Fruit fly (Drosophila melanogaster) whole organism, adult: ENCODE data around the gene CG7702.

Source experiments
- CG11617 ChIP-seq: fragments of 200-800 bp; sonication (Bioruptor generic); optimal IDR thresholded peaks from 2 replicates; lab custom pipeline; 2017; ENCODE audit warnings: mild to moderate bottlenecking, missing biosample characterization, missing genetic modification reagents, missing genetic modification characterization
- CG12768 ChIP-seq: fragments of 200-800 bp; sonication (Bioruptor generic); optimal IDR thresholded peaks from 2 replicates; lab custom pipeline; 2017; ENCODE audit warnings: missing biosample characterization, missing genetic modification characterization, mild to moderate bottlenecking, moderate library complexity, missing genetic modification reagents
- CG14711 ChIP-seq: fragments of 200-800 bp; sonication (Bioruptor generic); optimal IDR thresholded peaks from 2 replicates; lab custom pipeline; 2018; ENCODE audit warnings: missing biosample characterization, mild to moderate bottlenecking, missing genetic modification characterization, moderate library complexity
- CG1620 ChIP-seq: fragments of 200-800 bp; sonication (Bioruptor generic); optimal IDR thresholded peaks from 2 replicates; lab custom pipeline; 2016; ENCODE audit warnings: missing biosample characterization, missing genetic modification characterization
- CG33017 ChIP-seq: fragments of 200-800 bp; sonication (Bioruptor generic); optimal IDR thresholded peaks from 2 replicates; lab custom pipeline; 2018; ENCODE audit warnings: missing biosample characterization, mild to moderate bottlenecking, missing genetic modification characterization, moderate library complexity
- CG5204 ChIP-seq: fragments of 200-800 bp; sonication (Bioruptor generic); optimal IDR thresholded peaks from 2 replicates; lab custom pipeline; 2016; ENCODE audit warnings: missing biosample characterization, missing genetic modification characterization
- CG7045 ChIP-seq: fragments of 200-800 bp; sonication (Bioruptor generic); optimal IDR thresholded peaks from 2 replicates; lab custom pipeline; 2017; ENCODE audit warnings: missing biosample characterization, mild to moderate bottlenecking, missing genetic modification characterization
- CG7101 ChIP-seq: fragments of 200-800 bp; sonication (Bioruptor generic); optimal IDR thresholded peaks from 2 replicates; lab custom pipeline; 2018; ENCODE audit warnings: missing biosample characterization, mild to moderate bottlenecking, missing genetic modification characterization, moderate library complexity
- Clk ChIP-seq: fragments of 200-800 bp; sonication (Bioruptor generic); optimal IDR thresholded peaks from 2 replicates; lab custom pipeline; 2017; ENCODE audit warnings: missing biosample characterization, missing genetic modification characterization
- Crg-1 ChIP-seq: fragments of 200-800 bp; sonication (Bioruptor generic); optimal IDR thresholded peaks from 2 replicates; lab custom pipeline; 2016; ENCODE audit warnings: missing biosample characterization, missing genetic modification characterization
- Hr96 ChIP-seq: fragments of 200-800 bp; sonication (Bioruptor generic); optimal IDR thresholded peaks from 2 replicates; lab custom pipeline; 2016; ENCODE audit warnings: missing biosample characterization, missing genetic modification characterization
- Mnt ChIP-seq: fragments of 200-800 bp; sonication (Bioruptor generic); optimal IDR thresholded peaks from 2 replicates; lab custom pipeline; 2016; ENCODE audit warnings: missing biosample characterization, mild to moderate bottlenecking, missing genetic modification characterization
- bab1 ChIP-seq: fragments of 200-800 bp; sonication (Bioruptor generic); optimal IDR thresholded peaks from 3 replicates; lab custom pipeline; 2019; ENCODE audit warnings: missing biosample characterization, mild to moderate bottlenecking, missing genetic modification characterization, moderate library complexity
- cic ChIP-seq: fragments of 200-800 bp; sonication (Bioruptor generic); optimal IDR thresholded peaks from 2 replicates; lab custom pipeline; 2017; ENCODE audit warnings: missing biosample characterization, mild to moderate bottlenecking, missing genetic modification characterization, moderate library complexity
- cnc ChIP-seq, 2 experiments: fragments of >200 bp; optimal IDR thresholded peaks; 2 replicates each; lab custom pipeline; 2017
- kay ChIP-seq: fragments of 200-800 bp; sonication (Bioruptor generic); peaks from one replicate; lab custom pipeline; 2016; ENCODE audit warnings: missing biosample characterization, missing genetic modification characterization, borderline replicate concordance
- ovo ChIP-seq: fragments of 200-800 bp; sonication (Bioruptor generic); optimal IDR thresholded peaks from 2 replicates; lab custom pipeline; 2016; ENCODE audit warnings: missing biosample characterization, missing genetic modification characterization
- pad ChIP-seq: fragments of 200-800 bp; sonication (Bioruptor generic); optimal IDR thresholded peaks from 3 replicates; lab custom pipeline; 2017; ENCODE audit warnings: missing biosample characterization, missing genetic modification characterization, mild to moderate bottlenecking, moderate library complexity, missing genetic modification reagents
- tj ChIP-seq: fragments of 200-800 bp; sonication (Bioruptor generic); optimal IDR thresholded peaks from 3 replicates; lab custom pipeline; 2017; ENCODE audit warnings: missing biosample characterization, mild to moderate bottlenecking, missing genetic modification characterization, moderate library complexity
- toe ChIP-seq: fragments of 200-800 bp; sonication (Bioruptor generic); optimal IDR thresholded peaks from 2 replicates; lab custom pipeline; 2016; ENCODE audit warnings: missing biosample characterization, missing genetic modification characterization

CG7702 gene

DNA sequence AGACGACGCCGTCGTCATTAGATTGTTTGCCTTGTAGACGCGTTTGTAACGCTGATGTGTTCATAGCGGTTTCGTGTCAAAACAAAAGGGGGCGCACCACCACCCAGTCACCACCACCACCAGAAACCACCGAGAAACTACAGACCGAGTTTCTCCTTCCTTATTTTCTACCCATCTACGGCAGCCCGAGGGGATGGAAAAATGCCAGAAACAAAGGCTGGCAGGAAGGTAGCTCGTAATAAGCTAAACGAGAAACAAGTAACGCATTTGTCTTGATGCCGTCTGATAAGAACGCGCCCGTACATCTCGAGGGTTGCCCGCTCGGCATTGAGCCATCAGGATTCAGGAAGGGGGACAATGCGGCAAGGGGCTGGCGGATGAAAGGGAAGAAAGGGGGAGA, 38.3 kb downstream of the CG7702 start:
- no peak for TF ChIP-seq cic (GFP tag; lab: Kevin White, UChicago)
- TF ChIP-seq CG1620 (GFP tag; lab: Kevin White, UChicago) = no peak
- no peak for TF ChIP-seq CG14711 (tag; lab: Kevin White, UChicago)
- no peak for TF ChIP-seq tj (GFP tag; lab: Kevin White, UChicago)
- no peak for TF ChIP-seq Crg-1 (GFP tag; lab: Kevin White, UChicago)
- TF ChIP-seq CG5204 (GFP tag; lab: Kevin White, UChicago) = no peak
- no peak for TF ChIP-seq Hr96 (GFP tag; lab: Kevin White, UChicago)

DNA sequence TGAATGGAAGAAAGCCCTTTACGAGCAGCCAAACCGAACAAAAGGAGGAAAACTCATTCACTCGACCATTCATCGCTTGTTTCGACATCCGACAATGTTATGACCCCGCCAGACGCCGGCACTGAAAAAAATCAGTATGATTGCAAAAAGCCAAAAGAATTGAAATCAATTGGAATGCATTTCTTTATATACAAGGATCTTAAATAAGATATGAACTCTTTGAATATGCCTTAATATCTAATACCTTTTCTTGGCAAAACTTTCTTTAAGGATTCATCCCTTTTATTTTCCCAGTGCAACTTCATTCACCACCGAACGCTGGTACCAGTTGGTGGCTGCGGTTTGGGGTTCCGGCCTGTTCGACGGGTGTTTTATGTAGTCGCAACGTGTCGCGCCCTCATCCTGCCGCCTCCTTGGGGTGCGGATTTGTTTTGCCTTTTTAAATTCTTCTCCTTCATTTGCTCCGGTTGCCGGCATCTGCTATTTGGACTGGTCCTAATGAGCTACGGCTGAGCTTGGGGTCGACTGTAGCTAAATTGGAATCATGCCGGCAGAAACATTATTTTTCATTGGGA, 50.7 kb downstream of the CG7702 start:
- TF ChIP-seq Hr96 (GFP tag; lab: Kevin White, UChicago) (peak; percentile 37), Clk (GFP tag; lab: Kevin White, UChicago) (no peak), CG7101 (tag; lab: Kevin White, UChicago) (peak; percentile 10), CG7045 (GFP tag; lab: Kevin White, UChicago) (peak; percentile 26), cnc (optimal IDR thresholded peaks at IDR 0.05; lab: Kevin White, UChicago) (no peak), pad (GFP tag; lab: Kevin White, UChicago) (no peak), CG5204 (GFP tag; lab: Kevin White, UChicago) (peak; percentile 29), CG33017 (tag; lab: Kevin White, UChicago) (peak; percentile 36), toe (GFP tag; lab: Kevin White, UChicago) (peak; percentile 2), CG12768 (GFP tag; lab: Kevin White, UChicago) (peak; percentile 17), cic (GFP tag; lab: Kevin White, UChicago) (no peak)

DNA sequence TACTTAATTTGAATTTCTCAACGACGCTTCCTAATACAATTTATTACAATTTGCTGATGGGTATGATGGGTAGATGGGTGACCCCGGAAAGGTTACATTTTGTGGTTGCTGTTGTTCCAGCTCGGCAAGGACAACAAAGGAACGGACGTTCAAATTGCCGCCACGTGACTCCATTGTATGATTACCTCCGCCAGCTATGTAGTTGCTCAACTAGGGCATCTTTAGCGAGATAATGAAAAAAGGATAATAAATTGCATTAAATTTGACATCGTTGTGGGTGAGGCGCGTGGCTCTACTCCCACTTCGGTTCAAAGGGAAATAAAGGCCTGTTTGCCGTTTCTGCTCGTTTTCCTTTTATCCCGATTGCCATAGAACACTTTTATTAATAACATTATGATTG, 52.2 kb downstream of the CG7702 start:
- TF ChIP-seq CG12768 (GFP tag; lab: Kevin White, UChicago) = no peak
- TF ChIP-seq bab1 (GFP tag; lab: Kevin White, UChicago) = no peak
- TF ChIP-seq tj (GFP tag; lab: Kevin White, UChicago) = no peak
- no peak for TF ChIP-seq Crg-1 (GFP tag; lab: Kevin White, UChicago)
- TF ChIP-seq Clk (GFP tag; lab: Kevin White, UChicago) = no peak
- no peak for TF ChIP-seq ovo
- TF ChIP-seq cic (GFP tag; lab: Kevin White, UChicago) = no peak
- no peak for TF ChIP-seq pad (GFP tag; lab: Kevin White, UChicago)
- TF ChIP-seq Hr96 (GFP tag; lab: Kevin White, UChicago) = no peak
- TF ChIP-seq cnc (optimal IDR thresholded peaks at IDR 0.05; lab: Kevin White, UChicago) = no peak

DNA sequence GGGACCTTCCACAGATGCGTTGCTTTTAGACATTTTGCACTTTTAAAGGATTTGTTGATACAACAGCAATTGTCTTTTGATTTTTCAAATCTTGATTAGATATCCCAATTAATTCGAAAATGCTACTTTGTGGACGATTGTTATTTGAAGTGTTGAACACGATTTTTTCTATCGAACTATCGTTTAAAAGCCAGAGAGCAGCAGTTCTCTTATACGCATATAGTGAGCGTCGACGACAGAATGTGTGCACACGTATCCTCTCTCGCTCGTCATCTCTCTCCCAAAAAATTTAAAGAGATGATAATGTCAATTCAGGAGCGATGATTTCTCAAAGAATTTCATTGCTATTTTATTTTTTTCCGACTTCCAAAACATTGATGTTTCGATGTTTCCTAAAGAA, 53.3 kb downstream of the CG7702 start, which contains the start of gene CG34283:
Gene CG34283 (minus strand): TSS at position 101 of the 400 bp plus-strand sequence.
- TF ChIP-seq CG5204 (GFP tag; lab: Kevin White, UChicago) (no peak), Hr96 (GFP tag; lab: Kevin White, UChicago) (no peak), kay (GFP tag; lab: Kevin White, UChicago) (no peak), ovo (no peak), pad (GFP tag; lab: Kevin White, UChicago) (no peak), tj (GFP tag; lab: Kevin White, UChicago) (no peak), CG7101 (tag; lab: Kevin White, UChicago) (no peak), CG1620 (GFP tag; lab: Kevin White, UChicago) (no peak), CG14711 (tag; lab: Kevin White, UChicago) (no peak), CG7045 (GFP tag; lab: Kevin White, UChicago) (no peak), cic (GFP tag; lab: Kevin White, UChicago) (no peak), toe (GFP tag; lab: Kevin White, UChicago) (no peak), Mnt (GFP tag; lab: Kevin White, UChicago) (no peak), bab1 (GFP tag; lab: Kevin White, UChicago) (no peak), CG33017 (tag; lab: Kevin White, UChicago) (no peak), Crg-1 (GFP tag; lab: Kevin White, UChicago) (no peak), CG11617 (GFP tag; lab: Kevin White, UChicago) (no peak), Clk (GFP tag; lab: Kevin White, UChicago) (no peak)
